Worm (Caenorhabditis elegans) whole organism, L1 larva: ENCODE data around the gene F54H12.7.

Experiments
- elt-2 ChIP-seq: sonication (generic microtip); optimal IDR thresholded peaks from 2 replicates; lab custom pipeline; 2016; ENCODE audit warnings: missing genetic modification characterization, mild to moderate bottlenecking, inconsistent platforms, missing compliant biosample characterization, missing genetic modification reagents
- nhr-77 ChIP-seq: fragments of 150-350 bp; optimal IDR thresholded peaks from 2 replicates; lab custom pipeline; 2014; ENCODE audit warnings: missing biosample characterization, missing genetic modification characterization

- TF ChIP-seq nhr-77, result no peak
- TF ChIP-seq elt-2 (tag; lab: Kevin White, UChicago), result no peak
These were observed 17.5 kb downstream of the F54H12.7 start, which contains the start of gene hrpk-2 for ce11 chrIII:7986585-7987171.
